Fruit fly (Drosophila melanogaster) whole organism, embryonic: ENCODE measurements around the gene CG42269.

Source experiments
- CG6254 ChIP-seq: fragments of 200-800 bp; sonication (Bioruptor generic); optimal IDR thresholded peaks from 3 replicates; lab custom pipeline; 2017; ENCODE audit warnings: mild to moderate bottlenecking, missing biosample characterization, missing genetic modification reagents, missing genetic modification characterization
- CG9215 ChIP-seq: fragments of 200-800 bp; sonication (Bioruptor generic); IDR thresholded peaks from 2 replicates; pipeline ENCODE4 v1.3.6; 2022; ENCODE audit warnings: missing biosample characterization, missing genetic modification characterization
- ind ChIP-seq: fragments of 200-800 bp; sonication (Bioruptor generic); optimal IDR thresholded peaks from 3 replicates; lab custom pipeline; 2016; ENCODE audit warnings: missing biosample characterization, missing genetic modification characterization
- prd ChIP-seq, 3 experiments: fragments of >200 bp in 2 of 3; fragments of 200-800 bp in 1 of 3; sonication (Bioruptor generic) in 1 of 3; optimal IDR thresholded peaks in 2 of 3; IDR thresholded peaks in 1 of 3; 2 replicates in 2 of 3; 3 replicates in 1 of 3; pipeline versions ENCODE4 v1.3.6 to Lab custom; 2017 to 2022; ENCODE audit warnings: missing biosample characterization in 1 of 3, missing genetic modification characterization in 1 of 3
- sr ChIP-seq: fragments of 200-800 bp; sonication (Bioruptor generic); IDR thresholded peaks from 3 replicates; pipeline ENCODE4 v1.3.6; 2022; ENCODE audit warnings: missing biosample characterization, missing genetic modification characterization

DNA sequence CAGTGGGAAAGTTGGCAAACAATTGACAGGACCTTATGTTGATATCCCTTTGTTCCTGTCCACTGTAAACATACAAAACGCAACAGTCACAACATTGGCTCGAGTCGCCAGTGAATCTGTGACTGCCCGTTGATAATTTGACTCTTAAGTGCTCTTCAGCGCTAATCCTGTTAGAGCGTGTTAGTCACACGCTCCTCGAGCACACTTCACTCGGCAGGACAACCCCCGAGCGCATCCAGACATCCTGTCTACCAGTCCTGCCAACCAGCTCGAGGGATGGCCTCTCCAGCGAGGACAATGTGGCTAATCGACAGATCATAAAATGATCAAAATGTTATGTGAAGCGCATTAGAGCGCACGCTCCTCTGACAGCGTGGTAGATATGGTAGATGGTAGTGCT is 38.5 kb downstream of the CG42269 start:
- TF ChIP-seq CG6254 (no peak), sr (GFP tag; lab: Robert Waterston, UW) (no peak), CG9215 (GFP tag; lab: Robert Waterston, UW) (no peak), ind (GFP tag; lab: Kevin White, UChicago) (no peak), prd (optimal IDR thresholded peaks at IDR 0.05; lab: Kevin White, UChicago) (no peak), prd (GFP tag; IDR thresholded peaks at IDR 0.05; lab: Robert Waterston, UW) (peak; percentile 42; the same call in 1 of the 3 replicates)
